Worm (Caenorhabditis elegans) whole organism, midembryonic: ENCODE results near the gene cox-11.

Experiments
- T22C8.4 ChIP-seq: fragments of 200-800 bp; sonication (Bioruptor generic); IDR thresholded peaks from 2 replicates; pipeline ENCODE4 v1.3.6; 2022; ENCODE audit warnings: missing genetic modification characterization, missing compliant biosample characterization
- cog-1 ChIP-seq: sonication (generic microtip); optimal IDR thresholded peaks from 2 replicates; lab custom pipeline; 2016; ENCODE audit warnings: missing genetic modification characterization, missing compliant biosample characterization
- flt-1 ChIP-seq: fragments of 200-800 bp; sonication (Bioruptor generic); IDR thresholded peaks from 2 replicates; pipeline ENCODE4 v1.3.6; 2022; ENCODE audit warnings: missing genetic modification characterization, missing compliant biosample characterization
- klf-2 ChIP-seq: fragments of 200-800 bp; sonication (Bioruptor generic); conservative IDR thresholded peaks from 2 replicates; pipeline ENCODE4 v1.3.6; 2022; ENCODE audit warnings: missing genetic modification reagents, missing genetic modification characterization, missing compliant biosample characterization
- med-1 ChIP-seq: sonication (generic microtip); optimal IDR thresholded peaks from 2 replicates; lab custom pipeline; 2017; ENCODE audit warnings: missing genetic modification characterization, mild to moderate bottlenecking, missing compliant biosample characterization, antibody characterized with exemption, missing genetic modification reagents; ENCODE audit not compliant: insufficient read depth
- ref-1 ChIP-seq: fragments of 200-800 bp; sonication (Bioruptor generic); conservative IDR thresholded peaks from 2 replicates; pipeline ENCODE4 v1.3.6; 2022; ENCODE audit warnings: missing genetic modification reagents, missing genetic modification characterization, missing compliant biosample characterization
- tab-1 ChIP-seq: fragments of 200-800 bp; sonication (Bioruptor generic); IDR thresholded peaks from 2 replicates; pipeline ENCODE4 v1.3.6; 2022; ENCODE audit warnings: missing genetic modification characterization, missing compliant biosample characterization
- ztf-23 ChIP-seq: fragments of 200-800 bp; sonication (Bioruptor generic); IDR thresholded peaks from 2 replicates; pipeline ENCODE4 v1.3.6; 2022; ENCODE audit warnings: missing genetic modification reagents, missing genetic modification characterization, missing compliant biosample characterization
- ztf-29 ChIP-seq: fragments of 200-800 bp; sonication (Bioruptor generic); IDR thresholded peaks from 2 replicates; pipeline ENCODE4 v1.3.6; 2022; ENCODE audit warnings: missing genetic modification reagents, missing genetic modification characterization, missing compliant biosample characterization

DNA sequence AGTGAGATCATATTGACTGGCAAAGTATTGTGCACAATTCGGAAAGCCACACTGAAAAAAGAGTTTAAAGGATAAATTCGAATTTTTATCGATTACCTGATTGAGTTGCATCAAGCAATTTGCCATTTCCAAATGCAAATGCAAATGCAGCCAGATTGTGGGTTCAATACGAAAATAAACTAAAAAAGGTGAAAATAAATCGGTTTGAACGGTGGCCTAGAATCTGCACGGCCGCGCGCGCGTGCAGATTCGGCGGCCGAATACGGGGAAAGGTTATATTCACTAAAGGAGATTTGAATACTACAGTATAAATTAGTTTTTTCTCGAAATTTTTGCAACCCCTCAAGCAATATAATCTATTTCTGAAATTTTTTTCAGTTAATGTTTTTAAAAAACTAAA is 45.2 kb downstream of the cox-11 start, which contains the start of gene Y67H2A.10:
- no peak for TF ChIP-seq flt-1 (GFP tag; lab: Robert Waterston, UW)
- no peak for TF ChIP-seq tab-1 (GFP tag; lab: Robert Waterston, UW)
- TF ChIP-seq cog-1 (tag; lab: Kevin White, UChicago): no peak
- no peak for TF ChIP-seq T22C8.4 (GFP tag; lab: Robert Waterston, UW)
- TF ChIP-seq klf-2 (GFP tag; lab: Robert Waterston, UW): no peak
- no peak for TF ChIP-seq ztf-29
- no peak for TF ChIP-seq ztf-23 (GFP tag; lab: Robert Waterston, UW)
- no peak for TF ChIP-seq ref-1 (GFP tag; lab: Robert Waterston, UW)
- no peak for TF ChIP-seq med-1 (GFP tag; lab: Kevin White, UChicago)
